Worm (Caenorhabditis elegans) whole organism, early embryonic: ENCODE results near the gene ant-1.3.

ENCODE experiments used
- B0310.2 ChIP-seq: sonication (generic microtip); optimal IDR thresholded peaks from 2 replicates; lab custom pipeline; 2016; ENCODE audit warnings: mild to moderate bottlenecking, missing genetic modification characterization, missing compliant biosample characterization
- F13C5.2 ChIP-seq: sonication (generic microtip); optimal IDR thresholded peaks from 2 replicates; lab custom pipeline; 2017; ENCODE audit warnings: mild to moderate bottlenecking, missing genetic modification characterization, inconsistent platforms, missing compliant biosample characterization
- aly-1 ChIP-seq: sonication (generic microtip); optimal IDR thresholded peaks from 2 replicates; lab custom pipeline; 2016; ENCODE audit warnings: missing genetic modification characterization, missing compliant biosample characterization
- ama-1 ChIP-seq: fragments of 150-350 bp; optimal IDR thresholded peaks from 2 replicates; lab custom pipeline; 2014
- ceh-13 ChIP-seq: fragments of 200-800 bp; sonication (Bioruptor generic); optimal IDR thresholded peaks from 2 replicates; lab custom pipeline; 2018; ENCODE audit warnings: mild to moderate bottlenecking, missing genetic modification characterization, missing compliant biosample characterization
- ceh-36 ChIP-seq: sonication (generic microtip); optimal IDR thresholded peaks from 2 replicates; lab custom pipeline; 2016; ENCODE audit warnings: missing genetic modification characterization, inconsistent platforms, missing compliant biosample characterization
- ets-7 ChIP-seq: sonication (generic microtip); optimal IDR thresholded peaks from 2 replicates; lab custom pipeline; 2016; ENCODE audit warnings: missing genotype, missing genetic modification characterization, missing compliant biosample characterization
- flt-1 ChIP-seq: fragments of 200-800 bp; sonication (Bioruptor generic); IDR thresholded peaks from 2 replicates; pipeline ENCODE4 v1.3.6; 2022; ENCODE audit warnings: missing genetic modification characterization, missing compliant biosample characterization
- hmbx-1 ChIP-seq: sonication (generic microtip); optimal IDR thresholded peaks from 2 replicates; lab custom pipeline; 2016; ENCODE audit warnings: mild to moderate bottlenecking, missing genetic modification characterization, missing compliant biosample characterization
- hmg-4 ChIP-seq: fragments of 200-800 bp; sonication (Bioruptor generic); optimal IDR thresholded peaks from 2 replicates; lab custom pipeline; 2018; ENCODE audit warnings: mild to moderate bottlenecking, missing genetic modification characterization, missing compliant biosample characterization
- hnd-1 ChIP-seq: sonication (generic microtip); optimal IDR thresholded peaks from 2 replicates; lab custom pipeline; 2016; ENCODE audit warnings: missing genetic modification characterization, missing compliant biosample characterization
- pes-1 ChIP-seq: fragments of 200-800 bp; sonication (Bioruptor generic); IDR thresholded peaks from 2 replicates; pipeline ENCODE4 v1.3.6; 2022; ENCODE audit warnings: missing genetic modification reagents, missing genetic modification characterization, missing compliant biosample characterization
- scrt-1 ChIP-seq: fragments of 200-800 bp; sonication (Bioruptor generic); IDR thresholded peaks from 2 replicates; pipeline ENCODE4 v1.3.6; 2022; ENCODE audit warnings: missing genetic modification characterization, missing compliant biosample characterization
- sea-1 ChIP-seq: fragments of 200-800 bp; sonication (Bioruptor generic); conservative IDR thresholded peaks from 2 replicates; pipeline ENCODE4 v1.3.6; 2022; ENCODE audit warnings: missing genetic modification characterization, missing compliant biosample characterization
- tbx-11 ChIP-seq: fragments of 200-800 bp; sonication (Bioruptor generic); IDR thresholded peaks from 2 replicates; pipeline ENCODE4 v1.3.6; 2022; ENCODE audit warnings: missing genetic modification characterization, missing compliant biosample characterization
- tra-4 ChIP-seq: sonication (generic microtip); optimal IDR thresholded peaks from 2 replicates; lab custom pipeline; 2017; ENCODE audit warnings: missing genetic modification characterization, missing compliant biosample characterization

ant-1.3 gene

DNA sequence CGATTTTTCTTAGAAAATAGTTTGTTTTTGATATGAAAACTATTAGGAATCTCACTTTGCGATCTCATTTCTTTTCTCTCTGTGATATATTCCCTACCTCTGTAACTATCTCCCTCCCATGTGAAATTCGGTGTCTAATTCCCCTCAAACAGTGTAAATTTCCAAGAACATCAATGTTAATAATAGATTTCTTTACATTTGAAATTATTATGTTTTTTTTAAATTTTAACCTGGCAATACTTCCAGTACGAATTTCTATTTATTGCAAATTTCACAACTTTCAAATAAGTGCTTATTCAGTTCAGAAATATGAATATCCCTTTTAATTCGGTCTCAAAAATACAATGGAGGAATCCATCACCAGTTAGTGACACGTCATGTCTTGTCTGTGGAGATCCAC, 19.3 kb upstream of the ant-1.3 start, which contains the start of gene nhr-100:
nhr-100 (plus strand) TSS at position 301 of the 400 bp plus-strand sequence.
- TF ChIP-seq flt-1 (no peak), hmbx-1 (no peak), ets-7 (tag; lab: Kevin White, UChicago) (no peak), ceh-13 (no peak)

DNA sequence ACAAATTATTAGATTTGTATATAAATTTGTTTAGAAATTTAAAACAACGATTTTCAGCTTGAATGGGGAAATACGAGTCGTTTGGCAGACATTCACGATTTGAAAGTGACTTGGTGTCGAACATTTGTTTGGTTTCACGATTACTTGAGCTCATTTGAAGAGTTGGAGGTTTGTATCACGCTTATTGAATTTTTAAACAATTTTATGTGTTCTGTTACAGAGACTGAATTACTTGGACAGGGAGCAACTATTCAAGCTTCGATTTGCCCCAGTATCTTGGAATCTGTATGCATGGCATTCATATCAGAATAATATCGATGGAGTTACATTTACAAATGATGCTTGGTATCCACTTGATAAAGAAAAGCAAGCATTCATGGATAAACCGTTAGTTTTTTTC, 18.1 kb upstream of the ant-1.3 start:
- no peak for TF ChIP-seq flt-1

DNA sequence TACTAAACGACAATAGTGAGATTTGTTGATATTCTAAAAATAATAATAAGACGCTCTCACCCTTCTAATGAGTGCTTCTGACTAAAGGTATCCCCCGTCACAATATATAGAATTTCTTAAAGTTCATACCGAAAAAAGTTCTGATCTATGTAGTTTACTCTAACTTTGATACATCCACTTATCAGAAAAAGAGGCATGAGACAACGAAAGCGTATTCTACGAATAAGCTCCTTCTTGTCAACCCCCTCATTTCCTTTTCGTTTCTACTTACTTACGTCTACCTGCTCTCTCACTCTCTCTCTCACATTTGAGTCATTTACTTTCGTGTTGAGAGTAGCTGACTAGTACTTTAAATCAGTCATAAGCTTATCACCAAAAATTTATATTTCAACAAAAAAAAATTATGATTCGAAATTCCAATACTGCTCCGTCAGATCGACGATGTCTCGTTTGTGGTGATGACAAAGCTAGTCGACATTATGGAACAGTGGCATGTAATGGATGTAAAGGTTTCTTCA, 16.4 kb upstream of the ant-1.3 start:
- TF ChIP-seq ama-1 (lab: Kevin White, UChicago) = no peak
- no peak for TF ChIP-seq hmg-4 (GFP tag; lab: Kevin White, UChicago)
- TF ChIP-seq flt-1 = no peak
- no peak for TF ChIP-seq aly-1
- TF ChIP-seq tra-4 (tag; lab: Kevin White, UChicago) = no peak
- TF ChIP-seq sea-1 (GFP tag; lab: Robert Waterston, UW) = no peak
- no peak for TF ChIP-seq hmbx-1

ce11 chrIV:9724948-9725347, 15.8 kb upstream of the ant-1.3 start, which contains the start of the genes nhr-138 and C28D4.18:
Gene nhr-138, plus strand, starts transcription at chrIV:9725251.
Gene C28D4.18, plus strand, starts transcription at chrIV:9725280.
- no peak for TF ChIP-seq hnd-1 (tag; lab: Kevin White, UChicago)
- TF ChIP-seq B0310.2 (tag; lab: Kevin White, UChicago) = no peak
- TF ChIP-seq ama-1 (lab: Kevin White, UChicago) = no peak
- TF ChIP-seq hmbx-1 = no peak

- TF ChIP-seq hnd-1 (tag; lab: Kevin White, UChicago) (no peak), flt-1 (no peak), ets-7 (tag; lab: Kevin White, UChicago) (no peak)
Observed at ce11 chrIV:9723185-9723584, 14.1 kb upstream of the ant-1.3 start.

ce11 chrIV:9718396-9718795, 9.3 kb upstream of the ant-1.3 start:
- TF ChIP-seq hnd-1 (tag; lab: Kevin White, UChicago) (no peak), tra-4 (tag; lab: Kevin White, UChicago) (no peak), flt-1 (no peak), scrt-1 (GFP tag; lab: Robert Waterston, UW) (no peak), pes-1 (GFP tag; lab: Robert Waterston, UW) (no peak)

DNA sequence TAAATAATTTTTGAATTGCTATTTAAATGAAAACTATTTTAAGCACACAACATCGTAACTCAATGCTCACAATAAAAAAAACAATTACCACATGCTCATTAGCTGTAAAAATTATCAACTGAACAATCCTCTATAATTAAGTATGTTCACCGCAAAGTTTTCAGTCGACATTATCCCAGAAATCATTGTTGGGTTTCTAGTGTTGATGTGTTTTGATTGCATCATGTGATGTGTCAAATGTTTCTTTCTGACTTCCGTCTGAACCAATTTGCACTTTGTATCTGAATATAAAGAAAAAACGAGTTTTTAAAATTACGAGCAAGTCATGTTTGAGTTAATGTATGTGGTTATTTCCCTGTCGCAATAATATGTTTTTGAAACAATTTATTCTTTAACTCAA, 8.7 kb upstream of the ant-1.3 start:
- no peak for TF ChIP-seq sea-1 (GFP tag; lab: Robert Waterston, UW)
- TF ChIP-seq flt-1 = no peak
- TF ChIP-seq hnd-1 (tag; lab: Kevin White, UChicago) = no peak
- TF ChIP-seq B0310.2 (tag; lab: Kevin White, UChicago) = no peak
- no peak for TF ChIP-seq ceh-36 (tag; lab: Kevin White, UChicago)
- TF ChIP-seq hmg-4 (GFP tag; lab: Kevin White, UChicago) = no peak
- no peak for TF ChIP-seq tra-4 (tag; lab: Kevin White, UChicago)
- no peak for TF ChIP-seq aly-1
- no peak for TF ChIP-seq hmbx-1
- no peak for TF ChIP-seq ceh-13
- TF ChIP-seq ama-1 (lab: Kevin White, UChicago) = no peak
- TF ChIP-seq F13C5.2 (tag; lab: Kevin White, UChicago) = no peak

ce11 chrIV:9716490-9716889, 7.4 kb upstream of the ant-1.3 start:
- TF ChIP-seq aly-1 (no peak), hmbx-1 (no peak), pes-1 (GFP tag; lab: Robert Waterston, UW) (no peak), B0310.2 (tag; lab: Kevin White, UChicago) (no peak)

DNA sequence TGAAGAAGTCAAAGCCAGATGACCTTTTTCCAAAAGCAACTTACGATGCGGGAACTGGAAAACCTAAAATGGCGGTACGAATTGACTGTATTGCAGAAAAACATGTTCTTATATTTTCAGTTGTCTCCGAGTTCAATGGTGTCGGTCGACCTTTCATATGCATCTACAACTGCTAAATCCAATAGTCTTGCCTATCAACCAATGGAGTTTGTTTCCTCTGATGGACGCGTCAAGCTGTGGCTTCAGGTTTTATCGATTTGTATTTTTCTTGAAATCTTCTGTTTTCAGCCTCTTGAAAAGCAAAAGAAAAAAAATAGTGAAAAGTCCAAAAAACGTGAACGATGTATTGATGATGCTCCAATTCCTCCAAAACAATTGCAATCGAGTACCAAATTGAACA, 5.2 kb upstream of the ant-1.3 start:
- no peak for TF ChIP-seq tra-4 (tag; lab: Kevin White, UChicago)
- no peak for TF ChIP-seq scrt-1 (GFP tag; lab: Robert Waterston, UW)
- TF ChIP-seq ama-1 (lab: Kevin White, UChicago) = no peak
- no peak for TF ChIP-seq pes-1 (GFP tag; lab: Robert Waterston, UW)
- TF ChIP-seq flt-1 = no peak
- no peak for TF ChIP-seq ceh-13
- TF ChIP-seq B0310.2 (tag; lab: Kevin White, UChicago) = no peak
- TF ChIP-seq aly-1 = no peak
- no peak for TF ChIP-seq F13C5.2 (tag; lab: Kevin White, UChicago)
- TF ChIP-seq hmg-4 (GFP tag; lab: Kevin White, UChicago) = no peak
- TF ChIP-seq hmbx-1 = no peak
- no peak for TF ChIP-seq ets-7 (tag; lab: Kevin White, UChicago)
- no peak for TF ChIP-seq tbx-11 (GFP tag; lab: Robert Waterston, UW)

ce11 chrIV:9712782-9713181, 3.7 kb upstream of the ant-1.3 start, which contains the start of gene K01H12.4:
Gene K01H12.4, plus strand, starts transcription at chrIV:9713082.
- TF ChIP-seq tbx-11 (GFP tag; lab: Robert Waterston, UW) (no peak), sea-1 (GFP tag; lab: Robert Waterston, UW) (no peak), flt-1 (no peak), ceh-36 (tag; lab: Kevin White, UChicago) (no peak), aly-1 (no peak), hnd-1 (tag; lab: Kevin White, UChicago) (no peak), pes-1 (GFP tag; lab: Robert Waterston, UW) (no peak)
